Fruit fly (Drosophila melanogaster): Measurements from ENCODE around the gene CG11151.
A peak's percentile ranks its signal among the peaks of the same experiment; 100 is the strongest.

The CG11151 gene

DNA sequence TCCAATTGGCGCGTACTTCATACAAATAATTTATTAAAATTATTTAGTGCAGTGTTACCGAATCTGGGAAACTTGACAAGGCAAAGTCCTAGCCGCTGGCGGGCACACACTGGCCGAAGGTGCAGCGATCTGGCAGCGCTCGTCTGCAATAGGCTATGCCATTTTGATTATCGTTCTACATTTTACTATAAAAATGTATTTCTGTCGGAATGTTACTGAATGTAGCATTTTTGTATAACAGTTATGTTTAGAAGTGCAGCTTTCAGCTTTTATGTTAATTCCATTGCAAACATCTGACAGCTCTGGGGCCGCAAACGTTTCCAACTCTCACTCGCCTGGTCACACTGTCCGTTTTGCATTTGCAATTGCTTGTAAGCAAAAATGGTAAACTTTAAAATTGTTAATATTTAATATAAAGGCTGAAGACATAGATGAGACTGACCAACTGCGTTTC is 5.1 kb downstream of the CG11151 start, which contains the start of gene Grip91 (continued):
- TF ChIP-seq lab (GFP tag; optimal IDR thresholded peaks at IDR 0.05) (no peak), Nf-YA (GFP tag; IDR thresholded peaks at IDR 0.05) (no peak), zfh2 (GFP tag; optimal IDR thresholded peaks at IDR 0.05) (peak; percentile 11), Dref (GFP tag; IDR thresholded peaks at IDR 0.05) (no peak), CG8944 (GFP tag; optimal IDR thresholded peaks at IDR 0.05) (no peak), HmgZ (tag; optimal IDR thresholded peaks at IDR 0.05) (peak; percentile 41), CG7745 (tag; optimal IDR thresholded peaks at IDR 0.05) (no peak), cato (GFP tag; optimal IDR thresholded peaks at IDR 0.05; ENCODE audit: borderline replicate concordance) (no peak), CG12942 (GFP tag; optimal IDR thresholded peaks at IDR 0.05) (no peak), jigr1 (GFP tag; IDR thresholded peaks at IDR 0.05) (no peak), Opbp (GFP tag; IDR thresholded peaks at IDR 0.05; ENCODE audit: partially characterized antibody) (peak; percentile 46; the same call in 1 of the 3 replicates), tup (GFP tag; optimal IDR thresholded peaks at IDR 0.05) (no peak), gem (tag; optimal IDR thresholded peaks at IDR 0.05) (peak; percentile 10), Chrac-16 (GFP tag; optimal IDR thresholded peaks at IDR 0.05) (no peak), gcm2 (GFP tag; optimal IDR thresholded peaks at IDR 0.05) (no peak), CG14965 (GFP tag; optimal IDR thresholded peaks at IDR 0.05; ENCODE audit: borderline replicate concordance) (no peak), ewg (GFP tag; optimal IDR thresholded peaks at IDR 0.05) (no peak), CG13287 (GFP tag; IDR thresholded peaks at IDR 0.05; ENCODE audit: partially characterized antibody) (peak; percentile 54; the same call in 1 of the 2 replicates), CG34376 (GFP tag; optimal IDR thresholded peaks at IDR 0.05) (peak; percentile 4), ATbp (GFP tag; optimal IDR thresholded peaks at IDR 0.05) (no peak), Fer1 (GFP tag; optimal IDR thresholded peaks at IDR 0.05) (no peak), klu (GFP tag; IDR thresholded peaks at IDR 0.05) (no peak), nau (GFP tag; optimal IDR thresholded peaks at IDR 0.05) (no peak), Aef1 (GFP tag; IDR thresholded peaks at IDR 0.05) (no peak), CG6683 (GFP tag; optimal IDR thresholded peaks at IDR 0.05) (no peak), NFAT (GFP tag; IDR thresholded peaks at IDR 0.05) (no peak), H15 (GFP tag; IDR thresholded peaks at IDR 0.05) (no peak), Ets65A (GFP tag) (peak; percentile 53), CG1647 (GFP tag; optimal IDR thresholded peaks at IDR 0.05) (no peak), C15 (GFP tag; IDR thresholded peaks at IDR 0.05) (no peak), tin (GFP tag; optimal IDR thresholded peaks at IDR 0.05) (no peak), CG17912 (GFP tag; optimal IDR thresholded peaks at IDR 0.05) (no peak), grau (tag; optimal IDR thresholded peaks at IDR 0.05) (peak; percentile 6), CG6654 (GFP tag; optimal IDR thresholded peaks at IDR 0.05) (no peak), sima (GFP tag; optimal IDR thresholded peaks at IDR 0.05) (no peak), Sox102F (GFP tag; optimal IDR thresholded peaks at IDR 0.05) (no peak), CG18599 (GFP tag; optimal IDR thresholded peaks at IDR 0.05) (no peak), Oli (tag; optimal IDR thresholded peaks at IDR 0.05) (no peak), Bteb2 (GFP tag; optimal IDR thresholded peaks at IDR 0.05) (no peak), CG1603 (tag; optimal IDR thresholded peaks at IDR 0.05) (peak; percentile 65), Lim3 (GFP tag; IDR thresholded peaks at IDR 0.05) (no peak), CG9727 (GFP tag; optimal IDR thresholded peaks at IDR 0.05) (peak; percentile 18), Mes4 (GFP tag; optimal IDR thresholded peaks at IDR 0.05) (no peak), cg (GFP tag; optimal IDR thresholded peaks at IDR 0.05) (no peak), dmrt99B (tag; optimal IDR thresholded peaks at IDR 0.05) (no peak), usp (GFP tag; optimal IDR thresholded peaks at IDR 0.05) (no peak), CG30403 (GFP tag; optimal IDR thresholded peaks at IDR 0.05) (peak; percentile 4), pan (optimal IDR thresholded peaks at IDR 0.05) (no peak), pan (GFP tag; optimal IDR thresholded peaks at IDR 0.05 in 1 of 2, IDR thresholded peaks at IDR 0.05 in 1 of 2) (no peak), repo (GFP tag; optimal IDR thresholded peaks at IDR 0.05) (no peak), fru (optimal IDR thresholded peaks at IDR 0.05) (no peak), slp2 (GFP tag; optimal IDR thresholded peaks at IDR 0.05) (no peak)
